Worm (Caenorhabditis elegans) whole organism, dauer: ENCODE measurements around the gene clc-8.

Experiments used
- unc-62 ChIP-seq: sonication (generic microtip); optimal IDR thresholded peaks from 2 replicates; lab custom pipeline; 2017; ENCODE audit warnings: missing biosample characterization, missing genetic modification reagents, missing genetic modification characterization

clc-8 gene

DNA sequence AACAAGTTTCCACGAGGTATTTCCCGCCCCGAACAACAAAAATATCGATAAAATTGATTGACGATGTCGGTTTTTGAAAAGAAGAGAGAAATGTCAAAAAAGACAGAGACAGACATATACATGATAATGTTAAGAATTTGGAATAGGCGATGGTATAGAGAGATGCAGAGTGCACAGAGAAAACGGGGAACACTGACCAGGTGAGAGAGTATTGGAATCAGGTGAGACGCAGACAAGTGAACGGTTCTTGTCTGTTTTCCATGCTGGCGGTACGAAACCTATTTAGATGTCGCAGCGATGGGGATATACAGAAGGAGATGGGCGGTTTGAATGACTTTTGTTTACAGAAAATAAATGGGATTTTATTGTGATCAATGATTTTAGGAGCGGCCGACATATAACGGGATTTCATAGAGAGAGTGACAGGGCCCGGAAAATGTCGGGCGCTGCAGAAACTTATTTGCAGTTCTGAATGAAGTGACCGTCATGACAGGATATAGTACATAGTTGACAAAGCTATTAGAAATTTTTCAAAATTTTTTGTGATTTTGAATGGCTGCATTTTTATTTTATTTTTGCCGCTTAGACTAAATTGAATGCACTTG, 51.4 kb downstream of the clc-8 start:
- TF ChIP-seq unc-62 (GFP tag; lab: Kevin White, UChicago): no peak
